Worm (Caenorhabditis elegans): Measurements from ENCODE around the gene srh-300.

The srh-300 gene

DNA sequence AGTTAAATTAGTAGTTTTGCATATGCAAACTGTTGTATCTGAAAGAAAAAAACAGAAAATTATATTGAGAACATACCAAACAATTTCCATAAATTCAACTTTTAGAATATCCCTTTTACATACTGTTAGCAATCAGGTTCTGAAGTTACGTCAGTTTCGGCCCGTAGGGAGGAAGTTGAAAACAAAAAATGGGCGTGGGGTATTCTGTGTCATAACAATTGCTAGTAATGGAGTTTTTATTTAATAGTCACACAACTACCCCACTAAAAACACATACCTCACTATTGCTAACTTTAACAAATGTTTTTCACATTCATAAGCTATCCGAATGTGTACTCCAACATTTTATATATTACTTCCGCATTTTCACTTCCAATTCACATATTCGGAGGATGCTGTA, at the start of gene srh-300:
Gene srh-300 (plus strand): TSS at position 301 of the 400 bp plus-strand sequence.
- TF ChIP-seq hnd-1 (tag; optimal IDR thresholded peaks at IDR 0.05) (no peak), hmg-4 (GFP tag; optimal IDR thresholded peaks at IDR 0.05) (no peak), sea-1 (GFP tag; conservative IDR thresholded peaks at IDR 0.05) (no peak), F13C5.2 (tag; optimal IDR thresholded peaks at IDR 0.05) (no peak), pes-1 (GFP tag; IDR thresholded peaks at IDR 0.05) (no peak), flt-1 (GFP tag; IDR thresholded peaks at IDR 0.05) (no peak), tbx-11 (GFP tag; IDR thresholded peaks at IDR 0.05) (no peak), tra-4 (tag; optimal IDR thresholded peaks at IDR 0.05) (no peak), B0310.2 (tag; optimal IDR thresholded peaks at IDR 0.05) (no peak), hmbx-1 (tag; optimal IDR thresholded peaks at IDR 0.05) (no peak), scrt-1 (GFP tag; IDR thresholded peaks at IDR 0.05) (no peak)

ce11 chrV:17773108-17773507, 48.8 kb upstream of the srh-300 start, which contains the start of gene sre-21:
Gene sre-21, minus strand, starts transcription at chrV:17773208.
- TF ChIP-seq F13C5.2 (tag; optimal IDR thresholded peaks at IDR 0.05): no peak
- no peak for TF ChIP-seq B0310.2 (tag; optimal IDR thresholded peaks at IDR 0.05)
- TF ChIP-seq tbx-11 (GFP tag; IDR thresholded peaks at IDR 0.05): no peak
- no peak for TF ChIP-seq hnd-1 (tag; optimal IDR thresholded peaks at IDR 0.05)
- no peak for TF ChIP-seq flt-1 (GFP tag; IDR thresholded peaks at IDR 0.05)
- TF ChIP-seq scrt-1 (GFP tag; IDR thresholded peaks at IDR 0.05): no peak
- no peak for TF ChIP-seq hmbx-1 (tag; optimal IDR thresholded peaks at IDR 0.05)
- TF ChIP-seq hmg-4 (GFP tag; optimal IDR thresholded peaks at IDR 0.05): no peak
- no peak for TF ChIP-seq aly-1 (tag; optimal IDR thresholded peaks at IDR 0.05)
- TF ChIP-seq ama-1 (optimal IDR thresholded peaks at IDR 0.05): no peak
- TF ChIP-seq tra-4 (tag; optimal IDR thresholded peaks at IDR 0.05): no peak
- TF ChIP-seq ets-7 (tag; optimal IDR thresholded peaks at IDR 0.05): no peak
- TF ChIP-seq sea-1 (GFP tag; conservative IDR thresholded peaks at IDR 0.05): no peak
- TF ChIP-seq pes-1 (GFP tag; IDR thresholded peaks at IDR 0.05): no peak
- TF ChIP-seq ceh-13 (GFP tag; optimal IDR thresholded peaks at IDR 0.05): no peak
- TF ChIP-seq tbx-37 (GFP tag; conservative IDR thresholded peaks at IDR 0.05): no peak
- TF ChIP-seq ceh-36 (tag; optimal IDR thresholded peaks at IDR 0.05): no peak

ce11 chrV:17777127-17777526, 44.8 kb upstream of the srh-300 start, which contains the start of gene ddo-1:
Gene ddo-1, minus strand, starts transcription at chrV:17777227.
- TF ChIP-seq aly-1 (tag; optimal IDR thresholded peaks at IDR 0.05) (no peak), flt-1 (GFP tag; IDR thresholded peaks at IDR 0.05) (no peak), tra-4 (tag; optimal IDR thresholded peaks at IDR 0.05) (no peak), hmbx-1 (tag; optimal IDR thresholded peaks at IDR 0.05) (no peak), F13C5.2 (tag; optimal IDR thresholded peaks at IDR 0.05) (no peak), pes-1 (GFP tag; IDR thresholded peaks at IDR 0.05) (no peak), ceh-36 (tag; optimal IDR thresholded peaks at IDR 0.05) (no peak), ceh-13 (GFP tag; optimal IDR thresholded peaks at IDR 0.05) (no peak), tbx-11 (GFP tag; IDR thresholded peaks at IDR 0.05) (no peak), hnd-1 (tag; optimal IDR thresholded peaks at IDR 0.05) (no peak), sea-1 (GFP tag; conservative IDR thresholded peaks at IDR 0.05) (no peak), B0310.2 (tag; optimal IDR thresholded peaks at IDR 0.05) (no peak), tbx-37 (GFP tag; conservative IDR thresholded peaks at IDR 0.05) (no peak), scrt-1 (GFP tag; IDR thresholded peaks at IDR 0.05) (no peak), ama-1 (optimal IDR thresholded peaks at IDR 0.05) (no peak), hmg-4 (GFP tag; optimal IDR thresholded peaks at IDR 0.05) (no peak), ets-7 (tag; optimal IDR thresholded peaks at IDR 0.05) (no peak)

- TF ChIP-seq hmbx-1 (tag; optimal IDR thresholded peaks at IDR 0.05) (no peak), tbx-11 (GFP tag; IDR thresholded peaks at IDR 0.05) (no peak), tbx-37 (GFP tag; conservative IDR thresholded peaks at IDR 0.05) (no peak), ets-7 (tag; optimal IDR thresholded peaks at IDR 0.05) (no peak), ceh-13 (GFP tag; optimal IDR thresholded peaks at IDR 0.05) (no peak), ceh-36 (tag; optimal IDR thresholded peaks at IDR 0.05) (no peak)
These were observed 44.3 kb upstream of the srh-300 start, which contains the start of gene C47A10.12 for ce11 chrV:17777624-17778023. Gene C47A10.12, plus strand, starts transcription at chrV:17777924.

DNA sequence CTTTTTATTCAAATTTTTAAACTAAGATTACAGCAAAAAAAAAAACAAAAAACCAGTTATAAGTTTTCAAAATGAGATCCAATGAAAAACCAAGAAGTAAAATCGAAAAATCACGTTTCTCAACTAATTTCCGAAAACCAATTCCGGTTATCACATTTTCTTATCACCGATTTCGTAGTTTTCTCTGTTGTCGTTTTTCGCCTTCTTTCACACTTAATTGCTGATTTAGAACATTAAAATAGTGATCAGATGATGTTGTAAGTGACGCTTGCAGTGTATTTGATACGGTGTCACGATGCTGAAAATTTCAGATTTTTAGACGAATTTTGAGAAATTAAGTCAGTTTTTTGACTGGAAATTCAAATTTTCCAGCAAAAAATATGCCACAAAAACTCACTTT, 41.6 kb upstream of the srh-300 start:
- TF ChIP-seq sea-1 (GFP tag; conservative IDR thresholded peaks at IDR 0.05): no peak
- no peak for TF ChIP-seq F13C5.2 (tag; optimal IDR thresholded peaks at IDR 0.05)
- TF ChIP-seq hnd-1 (tag; optimal IDR thresholded peaks at IDR 0.05): no peak
- TF ChIP-seq ets-7 (tag; optimal IDR thresholded peaks at IDR 0.05): no peak
- TF ChIP-seq aly-1 (tag; optimal IDR thresholded peaks at IDR 0.05): no peak
- no peak for TF ChIP-seq hmbx-1 (tag; optimal IDR thresholded peaks at IDR 0.05)
- TF ChIP-seq ceh-13 (GFP tag; optimal IDR thresholded peaks at IDR 0.05): no peak
- no peak for TF ChIP-seq tra-4 (tag; optimal IDR thresholded peaks at IDR 0.05)
- no peak for TF ChIP-seq tbx-11 (GFP tag; IDR thresholded peaks at IDR 0.05)
- no peak for TF ChIP-seq flt-1 (GFP tag; IDR thresholded peaks at IDR 0.05)
- no peak for TF ChIP-seq pes-1 (GFP tag; IDR thresholded peaks at IDR 0.05)
- TF ChIP-seq ama-1 (optimal IDR thresholded peaks at IDR 0.05): no peak
- TF ChIP-seq hmg-4 (GFP tag; optimal IDR thresholded peaks at IDR 0.05): no peak
- TF ChIP-seq ceh-36 (tag; optimal IDR thresholded peaks at IDR 0.05): no peak
- no peak for TF ChIP-seq tbx-37 (GFP tag; conservative IDR thresholded peaks at IDR 0.05)
- TF ChIP-seq scrt-1 (GFP tag; IDR thresholded peaks at IDR 0.05): no peak
- TF ChIP-seq B0310.2 (tag; optimal IDR thresholded peaks at IDR 0.05): no peak

- TF ChIP-seq hmbx-1 (tag; optimal IDR thresholded peaks at IDR 0.05) (no peak), B0310.2 (tag; optimal IDR thresholded peaks at IDR 0.05) (no peak), ceh-36 (tag; optimal IDR thresholded peaks at IDR 0.05) (no peak), pes-1 (GFP tag; IDR thresholded peaks at IDR 0.05) (no peak), scrt-1 (GFP tag; IDR thresholded peaks at IDR 0.05) (no peak), ama-1 (optimal IDR thresholded peaks at IDR 0.05) (no peak), tra-4 (tag; optimal IDR thresholded peaks at IDR 0.05) (no peak), F13C5.2 (tag; optimal IDR thresholded peaks at IDR 0.05) (no peak), tbx-11 (GFP tag; IDR thresholded peaks at IDR 0.05) (no peak), sea-1 (GFP tag; conservative IDR thresholded peaks at IDR 0.05) (no peak), ceh-13 (GFP tag; optimal IDR thresholded peaks at IDR 0.05) (no peak)
These were observed 38.4 kb upstream of the srh-300 start, which contains the start of gene srab-12 for ce11 chrV:17783542-17783941. Gene srab-12, minus strand, starts transcription at chrV:17783642.

- TF ChIP-seq ama-1 (optimal IDR thresholded peaks at IDR 0.05) (no peak), tra-4 (tag; optimal IDR thresholded peaks at IDR 0.05) (no peak), flt-1 (GFP tag; IDR thresholded peaks at IDR 0.05) (no peak), pes-1 (GFP tag; IDR thresholded peaks at IDR 0.05) (no peak), hnd-1 (tag; optimal IDR thresholded peaks at IDR 0.05) (no peak), ets-7 (tag; optimal IDR thresholded peaks at IDR 0.05) (no peak), hmg-4 (GFP tag; optimal IDR thresholded peaks at IDR 0.05) (no peak), tbx-11 (GFP tag; IDR thresholded peaks at IDR 0.05) (no peak), B0310.2 (tag; optimal IDR thresholded peaks at IDR 0.05) (no peak), hmbx-1 (tag; optimal IDR thresholded peaks at IDR 0.05) (no peak), tbx-37 (GFP tag; conservative IDR thresholded peaks at IDR 0.05) (no peak), ceh-13 (GFP tag; optimal IDR thresholded peaks at IDR 0.05) (no peak), aly-1 (tag; optimal IDR thresholded peaks at IDR 0.05) (no peak), scrt-1 (GFP tag; IDR thresholded peaks at IDR 0.05) (no peak), F13C5.2 (tag; optimal IDR thresholded peaks at IDR 0.05) (no peak), ceh-36 (tag; optimal IDR thresholded peaks at IDR 0.05) (no peak), sea-1 (GFP tag; conservative IDR thresholded peaks at IDR 0.05) (no peak)
These were observed 37.5 kb upstream of the srh-300 start for ce11 chrV:17784363-17784762.

Data from whole organism, early embryonic.